Worm (Caenorhabditis elegans) whole organism, young adult: ENCODE measurements around the gene hlh-4.

Experiments
- B0261.1 ChIP-seq: sonication (generic microtip); optimal IDR thresholded peaks from 2 replicates; lab custom pipeline; 2016; ENCODE audit warnings: mild to moderate bottlenecking, missing genetic modification characterization, moderate library complexity, missing compliant biosample characterization
- B0336.3 ChIP-seq: fragments of 200-800 bp; sonication (Bioruptor generic); IDR thresholded peaks from 2 replicates; pipeline ENCODE4 v1.3.6; 2022; ENCODE audit warnings: missing genetic modification characterization, missing compliant biosample characterization
- C06A6.2 ChIP-seq: fragments of 200-800 bp; sonication (Bioruptor generic); conservative IDR thresholded peaks from 2 replicates; pipeline ENCODE4 v1.3.6; 2022; ENCODE audit warnings: missing genetic modification characterization, missing compliant biosample characterization
- F33H1.4 ChIP-seq: fragments of 200-800 bp; sonication (Bioruptor generic); IDR thresholded peaks from 2 replicates; pipeline ENCODE4 v1.3.6; 2022; ENCODE audit warnings: missing genetic modification reagents, missing genetic modification characterization, missing compliant biosample characterization
- F37B4.10 ChIP-seq: fragments of 200-800 bp; sonication (Bioruptor generic); IDR thresholded peaks from 2 replicates; pipeline ENCODE4 v1.3.6; 2022; ENCODE audit warnings: missing genetic modification characterization, missing compliant biosample characterization
- F55B11.4 ChIP-seq: sonication (generic microtip); optimal IDR thresholded peaks from 2 replicates; lab custom pipeline; 2016; ENCODE audit warnings: missing compliant biosample characterization, missing genetic modification characterization, borderline replicate concordance; ENCODE audit not compliant: insufficient read depth
- F57C9.4 ChIP-seq: sonication (generic microtip); optimal IDR thresholded peaks from 2 replicates; lab custom pipeline; 2017; ENCODE audit warnings: mild to moderate bottlenecking, missing genetic modification characterization, missing compliant biosample characterization
- K11D2.4 ChIP-seq: fragments of 200-800 bp; sonication (Bioruptor generic); IDR thresholded peaks from 2 replicates; pipeline ENCODE4 v1.3.6; 2022; ENCODE audit warnings: missing genetic modification reagents, missing genetic modification characterization, missing compliant biosample characterization
- Y79H2A.3 ChIP-seq: fragments of 200-800 bp; sonication (Bioruptor generic); conservative IDR thresholded peaks from 2 replicates; pipeline ENCODE4 v1.3.6; 2022; ENCODE audit warnings: missing genetic modification reagents, missing genetic modification characterization, missing compliant biosample characterization
- aptf-3 ChIP-seq: fragments of 200-800 bp; sonication (Bioruptor generic); IDR thresholded peaks from 2 replicates; pipeline ENCODE4 v1.3.6; 2022; ENCODE audit warnings: missing genetic modification characterization, missing compliant biosample characterization
- athp-1 ChIP-seq: sonication (generic microtip); optimal IDR thresholded peaks from 2 replicates; lab custom pipeline; 2017; ENCODE audit warnings: mild to moderate bottlenecking, missing genetic modification characterization, missing compliant biosample characterization
- bed-1 ChIP-seq: fragments of 200-800 bp; sonication (Bioruptor generic); IDR thresholded peaks from 2 replicates; pipeline ENCODE4 v1.3.6; 2022; ENCODE audit warnings: missing genetic modification reagents, missing genetic modification characterization, missing compliant biosample characterization
- ccch-3 ChIP-seq: fragments of 200-800 bp; sonication (Bioruptor generic); optimal IDR thresholded peaks from 2 replicates; lab custom pipeline; 2018; ENCODE audit warnings: mild to moderate bottlenecking, missing genetic modification characterization, missing compliant biosample characterization
- die-1 ChIP-seq: sonication (generic microtip); optimal IDR thresholded peaks from 2 replicates; lab custom pipeline; 2016; ENCODE audit warnings: missing genotype, mild to moderate bottlenecking, missing genetic modification characterization, missing compliant biosample characterization
- dpff-1 ChIP-seq: sonication (generic microtip); optimal IDR thresholded peaks from 2 replicates; lab custom pipeline; 2017; ENCODE audit warnings: mild to moderate bottlenecking, missing genetic modification characterization, missing compliant biosample characterization
- ekl-4 ChIP-seq: fragments of 200-800 bp; sonication (Bioruptor generic); IDR thresholded peaks from 2 replicates; pipeline ENCODE4 v1.3.6; 2022; ENCODE audit warnings: missing genetic modification reagents, missing genetic modification characterization, missing compliant biosample characterization
- fkh-3 ChIP-seq: sonication (generic microtip); optimal IDR thresholded peaks from 2 replicates; lab custom pipeline; 2016; ENCODE audit warnings: mild to moderate bottlenecking, missing genetic modification characterization, missing compliant biosample characterization
- him-1 ChIP-seq: sonication (generic microtip); optimal IDR thresholded peaks from 2 replicates; lab custom pipeline; 2016; ENCODE audit warnings: missing genotype, missing genetic modification reagents, missing genetic modification characterization, missing compliant biosample characterization
- hlh-12 ChIP-seq: sonication (generic microtip); optimal IDR thresholded peaks from 2 replicates; lab custom pipeline; 2016; ENCODE audit warnings: missing genetic modification characterization, missing compliant biosample characterization
- hrde-1 ChIP-seq: sonication (generic microtip); optimal IDR thresholded peaks from 2 replicates; lab custom pipeline; 2016; ENCODE audit warnings: missing genetic modification characterization, mild to moderate bottlenecking, missing compliant biosample characterization, moderate library complexity, missing genotype, missing genetic modification reagents, borderline replicate concordance
- let-526 ChIP-seq: fragments of 200-800 bp; sonication (Bioruptor generic); IDR thresholded peaks from 2 replicates; pipeline ENCODE4 v1.3.6; 2022; ENCODE audit warnings: missing genetic modification reagents, missing genetic modification characterization, missing compliant biosample characterization
- lin-26 ChIP-seq: fragments of 200-800 bp; sonication (Bioruptor generic); IDR thresholded peaks from 2 replicates; pipeline ENCODE4 v1.3.6; 2022; ENCODE audit warnings: missing genetic modification reagents, missing genetic modification characterization, missing compliant biosample characterization
- lsl-1 ChIP-seq: fragments of 200-800 bp; sonication (Bioruptor generic); optimal IDR thresholded peaks from 2 replicates; lab custom pipeline; 2018; ENCODE audit warnings: mild to moderate bottlenecking, missing genetic modification characterization, moderate library complexity, missing compliant biosample characterization
- madf-3 ChIP-seq: fragments of 200-800 bp; sonication (Bioruptor generic); IDR thresholded peaks from 2 replicates; pipeline ENCODE4 v1.3.6; 2022; ENCODE audit warnings: missing genetic modification reagents, missing genetic modification characterization, missing compliant biosample characterization
- madf-6 ChIP-seq: fragments of 200-800 bp; sonication (Bioruptor generic); IDR thresholded peaks from 2 replicates; pipeline ENCODE4 v1.3.6; 2022; ENCODE audit warnings: missing genetic modification reagents, missing genetic modification characterization, missing compliant biosample characterization
- mcd-1 ChIP-seq: fragments of 200-800 bp; sonication (Bioruptor generic); IDR thresholded peaks from 2 replicates; pipeline ENCODE4 v1.3.6; 2022; ENCODE audit warnings: missing genetic modification reagents, missing genetic modification characterization, missing compliant biosample characterization
- nfya-1 ChIP-seq: sonication (generic microtip); optimal IDR thresholded peaks from 2 replicates; lab custom pipeline; 2017; ENCODE audit warnings: antibody characterized with exemption, missing compliant biosample characterization, missing genetic modification characterization, borderline replicate concordance; ENCODE audit not compliant: insufficient read depth
- nfya-2 ChIP-seq: fragments of 200-800 bp; sonication (Bioruptor generic); IDR thresholded peaks from 2 replicates; pipeline ENCODE4 v1.3.6; 2022; ENCODE audit warnings: missing genetic modification reagents, missing genetic modification characterization, missing compliant biosample characterization
- nhr-90 ChIP-seq: sonication (generic microtip); optimal IDR thresholded peaks from 2 replicates; lab custom pipeline; 2016; ENCODE audit warnings: missing genotype, mild to moderate bottlenecking, missing genetic modification characterization, missing compliant biosample characterization
- sea-2 ChIP-seq: fragments of 200-800 bp; sonication (Bioruptor generic); IDR thresholded peaks from 2 replicates; pipeline ENCODE4 v1.3.6; 2022; ENCODE audit warnings: missing genetic modification characterization, missing compliant biosample characterization
- sptf-2 ChIP-seq: fragments of 200-800 bp; sonication (Bioruptor generic); optimal IDR thresholded peaks from 2 replicates; lab custom pipeline; 2018; ENCODE audit warnings: mild to moderate bottlenecking, missing genetic modification characterization, missing compliant biosample characterization
- tlf-1 ChIP-seq: fragments of 200-800 bp; sonication (Bioruptor generic); optimal IDR thresholded peaks from 2 replicates; lab custom pipeline; 2018; ENCODE audit warnings: mild to moderate bottlenecking, missing genetic modification characterization, missing compliant biosample characterization
- xnd-1 ChIP-seq: sonication (generic microtip); optimal IDR thresholded peaks from 2 replicates; lab custom pipeline; 2016; ENCODE audit warnings: missing genotype, missing genetic modification reagents, missing genetic modification characterization, missing compliant biosample characterization
- zfh-2 ChIP-seq: fragments of 200-800 bp; sonication (Bioruptor generic); conservative IDR thresholded peaks from 2 replicates; pipeline ENCODE4 v1.3.6; 2022; ENCODE audit warnings: missing genetic modification reagents, missing genetic modification characterization, missing compliant biosample characterization
- ztf-18 ChIP-seq: sonication (generic microtip); optimal IDR thresholded peaks from 2 replicates; lab custom pipeline; 2016; ENCODE audit warnings: missing genotype, mild to moderate bottlenecking, missing genetic modification characterization, missing compliant biosample characterization

hlh-4 gene

DNA sequence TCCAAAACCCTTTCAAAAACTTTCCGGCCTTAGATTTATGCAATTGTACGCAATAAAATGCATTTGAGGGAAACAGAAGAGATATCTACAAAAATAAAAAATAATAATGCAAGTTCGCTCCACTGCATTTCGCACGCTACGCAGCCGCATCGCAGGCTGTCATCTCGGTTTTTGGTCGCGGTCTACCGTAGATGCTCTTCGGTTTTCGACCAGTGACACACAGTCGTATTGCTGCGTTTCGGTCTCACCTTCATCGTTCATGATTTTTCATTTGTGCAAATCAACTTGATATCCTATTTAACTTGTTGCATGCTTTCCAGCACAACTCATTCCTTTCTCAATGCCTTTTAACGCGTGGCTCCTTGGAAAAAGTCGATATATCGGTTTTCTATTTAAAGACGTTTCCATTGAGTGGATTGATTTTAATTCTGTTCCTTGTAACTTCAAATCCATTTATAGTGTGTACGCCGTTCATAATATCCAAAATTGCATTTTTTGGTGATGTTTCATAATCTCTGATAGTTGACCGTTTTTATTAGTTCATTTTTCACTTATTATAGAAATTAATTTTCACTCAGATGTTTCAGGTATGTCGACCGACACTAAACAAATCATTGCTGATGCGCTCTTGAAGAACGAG, 41.9 kb upstream of the hlh-4 start, which contains the start of gene vha-1 (continued):
- TF ChIP-seq lsl-1 (GFP tag; lab: Kevin White, UChicago) (peak; percentile 67), ztf-18 (peak; percentile 51), Y79H2A.3 (GFP tag; lab: Robert Waterston, UW) (no peak), B0261.1 (tag; lab: Kevin White, UChicago) (no peak), mcd-1 (peak; percentile 97), athp-1 (peak; percentile 61), sea-2 (GFP tag; lab: Robert Waterston, UW) (no peak), hrde-1 (tag; lab: Kevin White, UChicago) (no peak), zfh-2 (peak; percentile 55; the same call in 1 of the 2 replicates), lin-26 (GFP tag; lab: Robert Waterston, UW) (peak; percentile 75), bed-1 (no peak), ccch-3 (GFP tag; lab: Kevin White, UChicago) (no peak), die-1 (peak; percentile 30), sptf-2 (GFP tag; lab: Kevin White, UChicago) (no peak), B0336.3 (GFP tag; lab: Robert Waterston, UW) (0 out of 2 replicates have a peak, but pooled peaks have one; percentile 54), hlh-12 (tag; lab: Kevin White, UChicago) (no peak), xnd-1 (tag; lab: Kevin White, UChicago) (no peak), him-1 (tag; lab: Kevin White, UChicago) (no peak), let-526 (GFP tag; lab: Robert Waterston, UW) (no peak), F57C9.4 (tag; lab: Kevin White, UChicago) (no peak), nhr-90 (peak; percentile 76), aptf-3 (GFP tag; lab: Robert Waterston, UW) (no peak), tlf-1 (GFP tag; lab: Kevin White, UChicago) (peak; percentile 66), madf-6 (GFP tag; lab: Robert Waterston, UW) (peak; percentile 38; the same call in 1 of the 2 replicates), dpff-1 (no peak), K11D2.4 (peak; percentile 40; the same call in 1 of the 2 replicates), F37B4.10 (GFP tag; lab: Robert Waterston, UW) (no peak), fkh-3 (tag; lab: Kevin White, UChicago) (no peak), nfya-1 (tag; lab: Kevin White, UChicago) (no peak), C06A6.2 (GFP tag; lab: Robert Waterston, UW) (no peak; the same call in 1 of the 2 replicates), F55B11.4 (tag; lab: Kevin White, UChicago) (no peak), ekl-4 (GFP tag; lab: Robert Waterston, UW) (peak; percentile 97)

DNA sequence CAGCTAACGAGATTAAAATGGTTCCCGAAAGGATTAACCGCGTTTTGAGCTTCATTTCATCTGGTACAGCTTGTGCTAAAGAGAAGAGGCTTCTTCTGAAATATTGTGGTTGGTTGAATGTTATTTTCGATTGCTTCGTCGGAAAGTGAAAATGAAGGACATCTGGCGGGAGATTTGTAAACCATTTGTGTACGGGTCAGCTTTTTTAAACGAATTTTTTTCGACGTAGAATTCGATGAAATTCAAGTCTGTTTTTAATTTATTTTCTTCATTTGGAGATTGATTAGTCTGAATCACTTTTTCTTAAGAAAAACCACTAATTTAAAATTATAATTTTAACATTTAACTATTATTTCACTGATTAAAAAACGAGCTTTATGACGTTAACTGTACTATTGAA, 41.4 kb upstream of the hlh-4 start, which contains the start of gene sqv-3:
Gene sqv-3, minus strand, starts transcription at position 101 of the 400 bp plus-strand sequence.
- TF ChIP-seq aptf-3 (GFP tag; lab: Robert Waterston, UW): no peak
- 0 out of 2 replicates have a peak, but pooled peaks have one; percentile 55 for TF ChIP-seq madf-3

DNA sequence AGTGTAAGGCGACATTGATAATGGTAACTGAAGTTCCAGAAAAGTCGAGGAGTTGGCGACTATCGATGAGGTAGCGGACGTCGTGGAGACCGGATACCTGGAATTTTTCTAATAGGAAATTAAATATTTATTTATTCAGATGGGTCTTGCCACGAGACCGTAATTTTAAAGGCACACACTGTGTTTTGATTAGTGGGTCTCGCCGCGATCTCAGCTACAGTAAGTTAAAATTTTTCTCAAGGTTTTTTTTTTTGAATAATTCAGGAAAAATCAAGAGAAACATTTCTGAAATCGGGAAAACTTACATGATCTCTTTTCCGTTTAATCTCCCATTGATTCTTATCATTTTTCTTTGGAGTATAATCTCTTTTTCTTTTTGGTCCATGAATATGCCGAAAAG, 40.2 kb upstream of the hlh-4 start:
- no peak for TF ChIP-seq nfya-2 (GFP tag; lab: Robert Waterston, UW)
- TF ChIP-seq madf-3: 0 out of 2 replicates have a peak, but pooled peaks have one; percentile 53
- TF ChIP-seq xnd-1 (tag; lab: Kevin White, UChicago): peak; percentile 19
- TF ChIP-seq F33H1.4 (GFP tag; lab: Robert Waterston, UW): peak; percentile 55; the same call in 1 of the 2 replicates
- peak; percentile 52 for TF ChIP-seq lsl-1 (GFP tag; lab: Kevin White, UChicago)
